Worm (Caenorhabditis elegans): ENCODE data around the gene frpr-14.

ce11 chrII:650321-651005, at the start of gene frpr-14, which contains the start of gene K07E8.7:
- no peak for TF ChIP-seq hsf-1 (GFP tag; IDR thresholded peaks at IDR 0.05)
- TF ChIP-seq F49E8.2 (tag; optimal IDR thresholded peaks at IDR 0.05; ENCODE audit: insufficient read depth) = no peak
- no peak for TF ChIP-seq snpc-1.3 (tag; optimal IDR thresholded peaks at IDR 0.05; ENCODE audit: insufficient read depth)
- no peak for TF ChIP-seq rpc-1 (optimal IDR thresholded peaks at IDR 0.05)
- no peak for TF ChIP-seq rpc-1 (tag; optimal IDR thresholded peaks at IDR 0.05)
- TF ChIP-seq unc-130 (GFP tag; optimal IDR thresholded peaks at IDR 0.05) = no peak
- no peak for TF ChIP-seq attf-6 (GFP tag; IDR thresholded peaks at IDR 0.05)
